Fruit fly (Drosophila melanogaster): ENCODE results near the gene CG6765.

The CG6765 gene

DNA sequence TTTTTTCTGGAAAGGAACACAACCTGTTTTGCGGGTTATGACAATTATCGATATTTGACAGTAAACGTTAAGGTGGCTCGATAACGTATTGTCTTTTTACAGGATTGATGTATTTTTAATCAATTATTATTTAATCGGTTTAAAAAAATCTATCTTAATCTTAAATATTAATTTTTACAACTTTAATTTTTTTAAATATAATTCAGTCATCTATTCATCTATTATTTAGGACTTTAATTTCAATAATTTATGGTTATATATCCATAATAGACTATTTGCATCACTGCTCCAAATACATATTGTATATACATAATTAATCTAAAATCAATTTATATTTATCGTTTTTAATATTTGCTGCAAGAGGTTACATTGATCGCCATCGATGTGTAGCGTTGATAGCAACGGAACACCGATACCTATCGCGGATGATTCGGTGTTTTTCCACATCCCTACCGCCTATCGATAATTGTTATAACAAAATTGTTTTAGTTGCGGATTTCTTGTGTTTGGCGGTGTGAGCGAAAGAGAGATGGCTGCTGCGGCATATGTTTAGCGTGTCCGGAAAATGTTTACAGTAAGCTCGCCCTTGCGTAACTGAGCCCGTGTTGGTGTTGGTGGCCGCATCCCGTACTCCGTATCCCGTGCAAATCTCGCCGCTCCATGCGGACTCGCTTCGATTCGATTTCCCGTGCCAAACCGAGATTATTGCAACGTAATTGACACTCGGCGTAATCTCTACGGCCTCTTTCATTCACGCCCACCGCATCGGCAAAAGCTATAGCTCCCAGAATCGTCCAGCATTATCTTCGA is 12.5 kb downstream of the CG6765 start, which contains the start of the genes GstO1 and foi (continued):
- TF ChIP-seq gsb-n (tag; optimal IDR thresholded peaks at IDR 0.05) (no peak), Lim3 (GFP tag; IDR thresholded peaks at IDR 0.05) (no peak), CG12744 (GFP tag; optimal IDR thresholded peaks at IDR 0.05) (no peak), Gug (GFP tag; IDR thresholded peaks at IDR 0.05) (peak; percentile 47; the same call in 1 of the 4 replicates), HmgZ (tag; optimal IDR thresholded peaks at IDR 0.05) (peak; percentile 58), Hmr (GFP tag; optimal IDR thresholded peaks at IDR 0.05) (peak; percentile 10), bsh (GFP tag; optimal IDR thresholded peaks at IDR 0.05) (no peak), CG6689 (GFP tag; IDR thresholded peaks at IDR 0.05) (no peak), CG18619 (GFP tag; optimal IDR thresholded peaks at IDR 0.05) (no peak), crc (GFP tag; optimal IDR thresholded peaks at IDR 0.05) (no peak), Lhr (GFP tag; optimal IDR thresholded peaks at IDR 0.05) (no peak), unpg (GFP tag; optimal IDR thresholded peaks at IDR 0.05) (no peak), lov (optimal IDR thresholded peaks at IDR 0.05) (no peak), lov (GFP tag; IDR thresholded peaks at IDR 0.05) (no peak), CG13775 (GFP tag; optimal IDR thresholded peaks at IDR 0.05) (peak; percentile 19), dmrt11E (tag; optimal IDR thresholded peaks at IDR 0.05) (no peak), dmrt99B (tag; optimal IDR thresholded peaks at IDR 0.05) (peak; percentile 28), oc (tag; optimal IDR thresholded peaks at IDR 0.05) (no peak), gcm2 (GFP tag; optimal IDR thresholded peaks at IDR 0.05) (no peak), CG10959 (GFP tag; IDR thresholded peaks at IDR 0.05) (no peak), slp2 (GFP tag; optimal IDR thresholded peaks at IDR 0.05) (no peak), MBD-R2 (GFP tag; IDR thresholded peaks at IDR 0.05) (peak; percentile 68), tx (GFP tag; optimal IDR thresholded peaks at IDR 0.05) (no peak), CG3838 (GFP tag; optimal IDR thresholded peaks at IDR 0.05) (peak; percentile 29), Atf3 (GFP tag; optimal IDR thresholded peaks at IDR 0.05) (no peak), run (tag; optimal IDR thresholded peaks at IDR 0.05) (no peak), Vsx1 (GFP tag; optimal IDR thresholded peaks at IDR 0.05) (no peak), CG13287 (GFP tag; IDR thresholded peaks at IDR 0.05; ENCODE audit: partially characterized antibody) (peak; percentile 97), CG6254 (GFP tag; optimal IDR thresholded peaks at IDR 0.05) (no peak), Xbp1 (GFP tag; optimal IDR thresholded peaks at IDR 0.05) (peak; percentile 36), Oli (tag; optimal IDR thresholded peaks at IDR 0.05) (no peak), danr (GFP tag; IDR thresholded peaks at IDR 0.05) (no peak), maf-S (GFP tag; optimal IDR thresholded peaks at IDR 0.05) (no peak), CkIIα-i1 (GFP tag; IDR thresholded peaks at IDR 0.05) (no peak), br (optimal IDR thresholded peaks at IDR 0.05) (no peak), ems (GFP tag; optimal IDR thresholded peaks at IDR 0.05) (no peak), repo (GFP tag; optimal IDR thresholded peaks at IDR 0.05) (no peak), Sry-δ (GFP tag; optimal IDR thresholded peaks at IDR 0.05) (peak; percentile 93), corto (GFP tag; optimal IDR thresholded peaks at IDR 0.05) (peak; percentile 24), mirr (GFP tag; optimal IDR thresholded peaks at IDR 0.05) (peak; percentile 2), CG6813 (GFP tag; optimal IDR thresholded peaks at IDR 0.05) (no peak), CG14667 (GFP tag; IDR thresholded peaks at IDR 0.05) (no peak), z (GFP tag; IDR thresholded peaks at IDR 0.05) (no peak), Poxn (GFP tag; IDR thresholded peaks at IDR 0.05) (no peak), CG34422 (GFP tag; IDR thresholded peaks at IDR 0.05) (peak; percentile 31; the same call in 2 of the 3 replicates), CG4424 (GFP tag; optimal IDR thresholded peaks at IDR 0.05) (no peak), CG8765 (GFP tag; IDR thresholded peaks at IDR 0.05) (no peak), Elba2 (GFP tag; optimal IDR thresholded peaks at IDR 0.05) (no peak), fd102C (GFP tag; optimal IDR thresholded peaks at IDR 0.05) (no peak), Doc2 (GFP tag; IDR thresholded peaks at IDR 0.05) (no peak), Max (GFP tag; optimal IDR thresholded peaks at IDR 0.05) (no peak)

Measured in whole organism, embryonic.